Fruit fly (Drosophila melanogaster) whole organism, embryonic: ENCODE measurements around the gene sky.
A peak's percentile ranks its signal among the peaks of the same experiment; 100 is the strongest.

Source experiments
- Ada2b ChIP-seq: fragments of 200-800 bp; sonication (Bioruptor generic); IDR thresholded peaks from 2 replicates; pipeline ENCODE4 v1.3.6; 2022; ENCODE audit warnings: missing biosample characterization, missing genetic modification characterization
- CG10147 ChIP-seq: fragments of 200-800 bp; sonication (Bioruptor generic); optimal IDR thresholded peaks from 2 replicates; lab custom pipeline; 2019; ENCODE audit warnings: missing biosample characterization, mild to moderate bottlenecking, missing genetic modification characterization, moderate library complexity
- CG10431 ChIP-seq: fragments of 200-800 bp; sonication (Bioruptor generic); optimal IDR thresholded peaks from 3 replicates; lab custom pipeline; 2018; ENCODE audit warnings: missing biosample characterization, mild to moderate bottlenecking, missing genetic modification characterization
- CG11247 ChIP-seq: fragments of 200-800 bp; sonication (Bioruptor generic); IDR thresholded peaks from 2 replicates; pipeline ENCODE4 v1.3.6; 2022; ENCODE audit warnings: missing biosample characterization, missing genetic modification characterization
- CG13775 ChIP-seq: fragments of 200-800 bp; sonication (Bioruptor generic); optimal IDR thresholded peaks from 3 replicates; lab custom pipeline; 2017; ENCODE audit warnings: missing biosample characterization, mild to moderate bottlenecking, missing genetic modification characterization
- CG15479 ChIP-seq: fragments of 200-800 bp; sonication (Bioruptor generic); optimal IDR thresholded peaks from 3 replicates; lab custom pipeline; 2019; ENCODE audit warnings: missing biosample characterization, mild to moderate bottlenecking, missing genetic modification characterization, moderate library complexity
- CG17359 ChIP-seq: fragments of 200-800 bp; sonication (Bioruptor generic); optimal IDR thresholded peaks from 3 replicates; lab custom pipeline; 2018; ENCODE audit warnings: missing biosample characterization, mild to moderate bottlenecking, missing genetic modification characterization, moderate library complexity
- CG17802 ChIP-seq: fragments of 200-800 bp; sonication (Bioruptor generic); optimal IDR thresholded peaks from 2 replicates; lab custom pipeline; 2018; ENCODE audit warnings: missing biosample characterization, mild to moderate bottlenecking, missing genetic modification characterization, moderate library complexity
- CG18262 ChIP-seq: fragments of 200-800 bp; optimal IDR thresholded peaks from 3 replicates; lab custom pipeline; 2019; ENCODE audit warnings: missing biosample characterization, mild to moderate bottlenecking, missing genetic modification characterization, moderate library complexity
- CG18764 ChIP-seq: fragments of 200-800 bp; sonication (Bioruptor generic); optimal IDR thresholded peaks from 3 replicates; lab custom pipeline; 2016; ENCODE audit warnings: missing biosample characterization, missing genetic modification characterization
- CG3065 ChIP-seq: fragments of 200-800 bp; sonication (Bioruptor generic); optimal IDR thresholded peaks from 2 replicates; lab custom pipeline; 2016; ENCODE audit warnings: missing biosample characterization, missing genetic modification characterization
- CG31365 ChIP-seq: fragments of 200-800 bp; sonication (Bioruptor generic); optimal IDR thresholded peaks from 2 replicates; lab custom pipeline; 2018; ENCODE audit warnings: missing biosample characterization, mild to moderate bottlenecking, missing genetic modification characterization
- CG3163 ChIP-seq: fragments of 200-800 bp; sonication (Bioruptor generic); optimal IDR thresholded peaks from 3 replicates; lab custom pipeline; 2016; ENCODE audit warnings: missing biosample characterization, missing genetic modification characterization
- CG3726 ChIP-seq: fragments of 200-800 bp; sonication (Bioruptor generic); IDR thresholded peaks from 3 replicates; pipeline ENCODE4, ENCODE4 v1.3.6; 2022; ENCODE audit warnings: missing biosample characterization, missing genetic modification characterization
- CG4854 ChIP-seq: fragments of 200-800 bp; sonication (Bioruptor generic); optimal IDR thresholded peaks from 2 replicates; lab custom pipeline; 2016; ENCODE audit warnings: missing biosample characterization, missing genetic modification characterization, inconsistent platforms
- CG5245 ChIP-seq: fragments of 200-800 bp; sonication (Bioruptor generic); optimal IDR thresholded peaks from 3 replicates; lab custom pipeline; 2016; ENCODE audit warnings: missing biosample characterization, missing genetic modification characterization
- CG5953 ChIP-seq: fragments of 200-800 bp; sonication (Bioruptor generic); IDR thresholded peaks from 2 replicates; pipeline ENCODE4 v1.3.6; 2022; ENCODE audit warnings: missing biosample characterization, missing genetic modification characterization
- CG7745 ChIP-seq: fragments of 200-800 bp; sonication (Bioruptor generic); optimal IDR thresholded peaks from 2 replicates; lab custom pipeline; 2018; ENCODE audit warnings: missing biosample characterization, mild to moderate bottlenecking, missing genetic modification characterization, moderate library complexity
- CG8478 ChIP-seq: fragments of >200 bp; optimal IDR thresholded peaks from 2 replicates; lab custom pipeline; 2018
- CG9609 ChIP-seq: fragments of 200-800 bp; sonication (Bioruptor generic); optimal IDR thresholded peaks from 3 replicates; lab custom pipeline; 2016; ENCODE audit warnings: missing biosample characterization, missing genetic modification characterization
- CoRest ChIP-seq: fragments of 200-800 bp; sonication (Bioruptor generic); optimal IDR thresholded peaks from 3 replicates; lab custom pipeline; 2018; ENCODE audit warnings: missing biosample characterization, mild to moderate bottlenecking, missing genetic modification characterization, moderate library complexity
- Dfd ChIP-seq, 2 experiments: fragments of >200 bp; optimal IDR thresholded peaks; 2 replicates each; lab custom pipeline; 2017; ENCODE audit warnings: missing biosample characterization in 2 of 2, missing genetic modification characterization in 2 of 2
- Drgx ChIP-seq: fragments of 200-800 bp; sonication (Bioruptor generic); IDR thresholded peaks from 2 replicates; pipeline ENCODE4 v1.3.6; 2022; ENCODE audit warnings: missing biosample characterization, missing genetic modification characterization
- Ets65A ChIP-seq: fragments of 200-800 bp; sonication (Bioruptor generic); peaks from one replicate; lab custom pipeline; 2016; ENCODE audit warnings: missing biosample characterization, missing genetic modification characterization
- Hr78 ChIP-seq, 2 experiments: fragments of 200-800 bp in 1 of 2; fragments of >200 bp in 1 of 2; sonication (Bioruptor generic) in 1 of 2; optimal IDR thresholded peaks; 2 replicates each; lab custom pipeline; 2017 to 2019; ENCODE audit warnings: missing biosample characterization in 2 of 2, missing genetic modification characterization in 2 of 2, mild to moderate bottlenecking in 1 of 2, moderate library complexity in 1 of 2
- Lhr ChIP-seq: fragments of 200-800 bp; sonication (Bioruptor generic); optimal IDR thresholded peaks from 3 replicates; lab custom pipeline; 2017; ENCODE audit warnings: mild to moderate bottlenecking, missing biosample characterization, missing genetic modification reagents, missing genetic modification characterization
- NC2α ChIP-seq: fragments of 200-800 bp; sonication (Bioruptor generic); optimal IDR thresholded peaks from 2 replicates; lab custom pipeline; 2016; ENCODE audit warnings: missing biosample characterization, missing genetic modification characterization
- Ravus ChIP-seq: fragments of 200-800 bp; sonication (Bioruptor generic); IDR thresholded peaks from 2 replicates; pipeline ENCODE4 v1.3.6; 2022; ENCODE audit warnings: missing biosample characterization, missing genetic modification characterization
- Side ChIP-seq: fragments of 200-800 bp; sonication (Bioruptor generic); optimal IDR thresholded peaks from 2 replicates; lab custom pipeline; 2016; ENCODE audit warnings: missing biosample characterization, missing genetic modification characterization
- Stat92E ChIP-seq, 3 experiments: fragments of >200 bp in 2 of 3; fragments of 200-800 bp in 1 of 3; sonication (Bioruptor generic) in 1 of 3; optimal IDR thresholded peaks; 2 replicates each; lab custom pipeline; 2017 to 2019; ENCODE audit warnings: missing biosample characterization in 3 of 3, missing genetic modification characterization in 3 of 3, mild to moderate bottlenecking in 1 of 3, moderate library complexity in 1 of 3
- amos ChIP-seq: fragments of 200-800 bp; sonication (Bioruptor generic); IDR thresholded peaks from 2 replicates; pipeline ENCODE4 v1.3.6; 2022; ENCODE audit warnings: missing biosample characterization, missing genetic modification characterization; ENCODE audit not compliant: partially characterized antibody
- bsh ChIP-seq, 2 experiments: fragments of 200-800 bp; sonication (Bioruptor generic); optimal IDR thresholded peaks; 2 replicates each; lab custom pipeline; 2017 to 2018; ENCODE audit warnings: mild to moderate bottlenecking in 2 of 2, missing biosample characterization in 2 of 2, missing genetic modification characterization in 2 of 2, moderate library complexity in 1 of 2
- btn ChIP-seq: fragments of 200-800 bp; sonication (Bioruptor generic); optimal IDR thresholded peaks from 2 replicates; lab custom pipeline; 2016; ENCODE audit warnings: missing biosample characterization, missing genetic modification characterization
- corto ChIP-seq: fragments of 200-800 bp; sonication (Bioruptor generic); optimal IDR thresholded peaks from 2 replicates; lab custom pipeline; 2016; ENCODE audit warnings: missing biosample characterization, mild to moderate bottlenecking, missing genetic modification characterization, moderate library complexity
- da ChIP-seq: fragments of 200-800 bp; sonication (Bioruptor generic); optimal IDR thresholded peaks from 2 replicates; lab custom pipeline; 2016; ENCODE audit warnings: missing biosample characterization, missing genetic modification characterization
- eyg ChIP-seq: fragments of 200-800 bp; sonication (Bioruptor generic); optimal IDR thresholded peaks from 3 replicates; lab custom pipeline; 2016; ENCODE audit warnings: missing biosample characterization, missing genetic modification characterization
- gce ChIP-seq: fragments of 200-800 bp; sonication (Bioruptor generic); IDR thresholded peaks from 3 replicates; pipeline ENCODE4 v1.3.6; 2022; ENCODE audit warnings: missing biosample characterization, missing genetic modification characterization
- gcm ChIP-seq: fragments of 200-800 bp; sonication (Bioruptor generic); optimal IDR thresholded peaks from 2 replicates; lab custom pipeline; 2019; ENCODE audit warnings: missing biosample characterization, mild to moderate bottlenecking, missing genetic modification characterization, moderate library complexity
- h ChIP-seq: fragments of >200 bp; optimal IDR thresholded peaks from 2 replicates; lab custom pipeline; 2017
- nerfin-2 ChIP-seq: fragments of 200-800 bp; sonication (Bioruptor generic); IDR thresholded peaks from 2 replicates; pipeline ENCODE4 v1.3.6; 2022; ENCODE audit warnings: missing biosample characterization, missing genetic modification characterization; ENCODE audit not compliant: partially characterized antibody
- onecut ChIP-seq: fragments of 200-800 bp; sonication (Bioruptor generic); IDR thresholded peaks from 2 replicates; pipeline ENCODE4 v1.3.6; 2022; ENCODE audit warnings: missing biosample characterization, missing genetic modification characterization
- otp ChIP-seq: fragments of 200-800 bp; sonication (Bioruptor generic); IDR thresholded peaks from 3 replicates; pipeline ENCODE4, ENCODE4 v1.3.6; 2022; ENCODE audit warnings: missing biosample characterization, missing genetic modification characterization
- pho ChIP-seq: fragments of 200-800 bp; sonication (Bioruptor generic); optimal IDR thresholded peaks from 2 replicates; lab custom pipeline; 2016; ENCODE audit warnings: missing biosample characterization, missing genetic modification characterization
- repo ChIP-seq: fragments of 200-800 bp; sonication (Bioruptor generic); optimal IDR thresholded peaks from 2 replicates; lab custom pipeline; 2016; ENCODE audit warnings: missing biosample characterization, missing genetic modification characterization
- slbo ChIP-seq: fragments of 200-800 bp; sonication (Bioruptor generic); IDR thresholded peaks from 2 replicates; pipeline ENCODE4 v1.3.6; 2022; ENCODE audit warnings: missing biosample characterization, missing genetic modification characterization
- twi ChIP-seq: fragments of 200-800 bp; optimal IDR thresholded peaks from 2 replicates; lab custom pipeline; 2019; ENCODE audit warnings: missing biosample characterization, mild to moderate bottlenecking, missing genetic modification characterization, moderate library complexity
- unc-4 ChIP-seq: fragments of 200-800 bp; sonication (Bioruptor generic); IDR thresholded peaks from 2 replicates; pipeline ENCODE4 v1.3.6; 2022; ENCODE audit warnings: missing biosample characterization, missing genetic modification characterization; ENCODE audit not compliant: partially characterized antibody
- wek ChIP-seq: fragments of 200-800 bp; sonication (Bioruptor generic); optimal IDR thresholded peaks from 3 replicates; lab custom pipeline; 2018; ENCODE audit warnings: missing biosample characterization, mild to moderate bottlenecking, missing genetic modification characterization, moderate library complexity
- wor ChIP-seq: fragments of 200-800 bp; sonication (Bioruptor generic); IDR thresholded peaks from 2 replicates; pipeline ENCODE4 v1.3.6; 2022; ENCODE audit warnings: missing biosample characterization, missing genetic modification characterization

sky gene

DNA sequence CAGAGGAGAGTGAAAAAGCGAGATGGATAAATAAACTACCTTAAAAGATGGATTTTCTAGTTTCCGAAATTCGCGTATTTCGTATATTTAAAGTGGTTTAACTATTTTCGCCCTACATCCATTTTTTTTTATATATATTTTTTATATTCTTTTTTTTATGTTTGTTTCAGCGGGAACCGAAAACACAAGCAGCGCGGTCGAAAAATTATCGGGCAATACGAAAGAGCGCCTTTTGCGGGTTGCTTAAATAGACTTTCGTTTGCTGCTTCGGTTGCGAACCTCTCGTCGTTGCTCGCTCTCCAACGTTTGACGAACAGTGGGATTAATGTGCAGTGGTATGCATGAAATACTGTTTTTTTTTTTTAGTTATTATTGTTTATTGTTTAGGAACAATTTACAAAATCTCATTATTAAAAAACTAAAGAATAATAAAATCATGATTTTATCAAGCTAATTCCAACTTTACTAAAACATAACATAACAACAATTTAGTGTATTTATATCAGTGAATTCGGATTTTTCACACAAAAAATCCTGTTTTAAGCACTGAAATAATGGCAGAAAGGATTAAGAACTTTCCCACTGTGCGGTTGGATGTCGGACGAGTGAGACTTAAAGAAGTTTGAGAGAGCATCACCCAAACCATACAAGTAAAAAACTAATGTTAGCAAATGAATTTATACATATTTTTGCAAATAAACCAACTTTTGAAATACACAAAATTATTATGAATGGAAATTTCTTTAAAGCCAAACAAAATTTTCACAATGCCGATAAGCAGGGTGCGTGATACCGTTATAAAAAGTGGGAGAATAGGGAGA is 1.3 kb downstream of the sky start (continued):
- TF ChIP-seq CG10147 (GFP tag; lab: Kevin White, UChicago) (peak; percentile 66), Dfd (GFP tag; optimal IDR thresholded peaks at IDR 0.05; lab: Kevin White, UChicago) (peak in 1 of 2 experiments; percentile 22), otp (no peak), CG7745 (tag; lab: Kevin White, UChicago) (no peak), CG3726 (peak; percentile 36; the same call in 1 of the 3 replicates), gcm (GFP tag; lab: Kevin White, UChicago) (peak; percentile 44), CG11247 (GFP tag; lab: Robert Waterston, UW) (no peak; the same call in 1 of the 2 replicates), eyg (GFP tag; lab: Kevin White, UChicago) (no peak), gce (GFP tag; lab: Robert Waterston, UW) (0 out of 3 replicates have a peak, but pooled peaks have one; percentile 71), Ravus (GFP tag; lab: Robert Waterston, UW) (no peak), amos (GFP tag; lab: Robert Waterston, UW) (peak; percentile 24; the same call in 1 of the 2 replicates), unc-4 (GFP tag; lab: Robert Waterston, UW) (no peak), Stat92E (GFP tag; optimal IDR thresholded peaks at IDR 0.05; lab: Kevin White, UChicago) (peak in 1 of 3 experiments; percentile 40), CG10431 (GFP tag; lab: Kevin White, UChicago) (peak; percentile 18), CG18262 (tag; lab: Kevin White, UChicago) (peak; percentile 97), CG17802 (tag; lab: Kevin White, UChicago) (peak; percentile 69), Ada2b (GFP tag; lab: Robert Waterston, UW) (peak; percentile 88), CG15479 (GFP tag; lab: Kevin White, UChicago) (no peak), CG17359 (tag; lab: Kevin White, UChicago) (peak; percentile 94), CG31365 (tag; lab: Kevin White, UChicago) (peak; percentile 38), nerfin-2 (GFP tag; lab: Robert Waterston, UW) (no peak), wek (GFP tag; lab: Kevin White, UChicago) (no peak), slbo (GFP tag; lab: Robert Waterston, UW) (peak; percentile 51), corto (GFP tag; lab: Kevin White, UChicago) (peak; percentile 35), Side (GFP tag; lab: Kevin White, UChicago) (no peak), CG5245 (GFP tag; lab: Kevin White, UChicago) (no peak), Drgx (peak; percentile 81), repo (GFP tag; lab: Kevin White, UChicago) (peak; percentile 5), CG3065 (GFP tag; lab: Kevin White, UChicago) (no peak), CG9609 (GFP tag; lab: Kevin White, UChicago) (peak; percentile 26), bsh (GFP tag; optimal IDR thresholded peaks at IDR 0.05; lab: Kevin White, UChicago) (peak; percentile 24 to 71), onecut (GFP tag; lab: Robert Waterston, UW) (peak; percentile 79; the same call in 1 of the 2 replicates), CG13775 (GFP tag; lab: Kevin White, UChicago) (peak; percentile 80), CoRest (tag; lab: Kevin White, UChicago) (peak; percentile 84), CG4854 (GFP tag; lab: Kevin White, UChicago) (no peak), da (no peak), CG8478 (lab: Kevin White, UChicago) (no peak), btn (GFP tag; lab: Kevin White, UChicago) (no peak), CG3163 (GFP tag; lab: Kevin White, UChicago) (no peak), NC2α (no peak), pho (GFP tag; lab: Kevin White, UChicago) (no peak), Ets65A (GFP tag; lab: Kevin White, UChicago) (peak; percentile 93), h (lab: Kevin White, UChicago) (no peak), CG18764 (GFP tag; lab: Kevin White, UChicago) (peak; percentile 89), Lhr (GFP tag; lab: Kevin White, UChicago) (peak; percentile 15), CG5953 (GFP tag; lab: Robert Waterston, UW) (no peak), wor (GFP tag; lab: Robert Waterston, UW) (peak; percentile 47), twi (tag; lab: Kevin White, UChicago) (peak; percentile 27), Hr78 (GFP tag; optimal IDR thresholded peaks at IDR 0.05; lab: Kevin White, UChicago) (peak in 1 of 2 experiments; percentile 46)
